Fruit fly (Drosophila melanogaster) whole organism, prepupa: ENCODE data around the gene Orp8.

ENCODE experiments used
- Blimp-1 ChIP-seq: fragments of 200-800 bp; sonication (Bioruptor generic); optimal IDR thresholded peaks from 3 replicates; lab custom pipeline; 2017; ENCODE audit warnings: missing biosample characterization, missing genetic modification characterization, mild to moderate bottlenecking, moderate library complexity, missing genetic modification reagents
- CG10631 ChIP-seq: fragments of 200-800 bp; sonication (Bioruptor generic); optimal IDR thresholded peaks from 2 replicates; lab custom pipeline; 2016; ENCODE audit warnings: missing biosample characterization, missing genetic modification characterization
- CG10669 ChIP-seq: fragments of 200-800 bp; sonication (Bioruptor generic); optimal IDR thresholded peaks from 3 replicates; lab custom pipeline; 2018; ENCODE audit warnings: missing biosample characterization, mild to moderate bottlenecking, missing genetic modification characterization, moderate library complexity
- CG11294 ChIP-seq: fragments of 200-800 bp; sonication (Bioruptor generic); IDR thresholded peaks from 2 replicates; pipeline ENCODE4 v1.3.6; 2022; ENCODE audit warnings: missing biosample characterization, missing genetic modification characterization
- CG16779 ChIP-seq: fragments of 200-800 bp; sonication (Bioruptor generic); optimal IDR thresholded peaks from 3 replicates; lab custom pipeline; 2017; ENCODE audit warnings: missing biosample characterization, mild to moderate bottlenecking, missing genetic modification characterization
- CG3032 ChIP-seq: fragments of 200-800 bp; optimal IDR thresholded peaks from 2 replicates; lab custom pipeline; 2019; ENCODE audit warnings: missing biosample characterization, mild to moderate bottlenecking, missing genetic modification characterization, moderate library complexity
- CG34406 ChIP-seq: fragments of 200-800 bp; sonication (Bioruptor generic); optimal IDR thresholded peaks from 3 replicates; lab custom pipeline; 2016; ENCODE audit warnings: missing biosample characterization, missing genetic modification characterization
- CG3919 ChIP-seq: fragments of 200-800 bp; sonication (Bioruptor generic); optimal IDR thresholded peaks from 3 replicates; lab custom pipeline; 2016; ENCODE audit warnings: missing biosample characterization, missing genetic modification characterization
- CG6276 ChIP-seq: fragments of 200-800 bp; sonication (Bioruptor generic); optimal IDR thresholded peaks from 2 replicates; lab custom pipeline; 2017; ENCODE audit warnings: missing biosample characterization, mild to moderate bottlenecking, missing genetic modification characterization
- CG6808 ChIP-seq: fragments of 200-800 bp; sonication (Bioruptor generic); optimal IDR thresholded peaks from 3 replicates; lab custom pipeline; 2017; ENCODE audit warnings: missing biosample characterization, missing genetic modification characterization, mild to moderate bottlenecking, moderate library complexity, missing genetic modification reagents
- CG6854 ChIP-seq: fragments of 200-800 bp; sonication (Bioruptor generic); optimal IDR thresholded peaks from 2 replicates; lab custom pipeline; 2017; ENCODE audit warnings: missing biosample characterization, mild to moderate bottlenecking, missing genetic modification characterization
- CG7368 ChIP-seq: fragments of 200-800 bp; sonication (Bioruptor generic); optimal IDR thresholded peaks from 3 replicates; lab custom pipeline; 2016; ENCODE audit warnings: missing biosample characterization, missing genetic modification characterization
- CG8319 ChIP-seq: fragments of 200-800 bp; sonication (Bioruptor generic); optimal IDR thresholded peaks from 3 replicates; lab custom pipeline; 2016; ENCODE audit warnings: missing biosample characterization, missing genetic modification characterization
- CG9139 ChIP-seq: fragments of 200-800 bp; sonication (Bioruptor generic); optimal IDR thresholded peaks from 3 replicates; lab custom pipeline; 2017; ENCODE audit warnings: missing biosample characterization, mild to moderate bottlenecking, missing genetic modification characterization
- Eip75B ChIP-seq: fragments of 200-800 bp; sonication (Bioruptor generic); optimal IDR thresholded peaks from 3 replicates; lab custom pipeline; 2016; ENCODE audit warnings: missing biosample characterization, missing genetic modification characterization
- Eip78C ChIP-seq: fragments of 200-800 bp; sonication (Bioruptor generic); peaks from one replicate; lab custom pipeline; 2016; ENCODE audit warnings: missing biosample characterization, missing genetic modification characterization
- Ets21C ChIP-seq: fragments of 200-800 bp; sonication (Bioruptor generic); optimal IDR thresholded peaks from 3 replicates; lab custom pipeline; 2016; ENCODE audit warnings: missing biosample characterization, missing genetic modification characterization
- Ets96B ChIP-seq: fragments of 200-800 bp; optimal IDR thresholded peaks from 2 replicates; lab custom pipeline; 2019; ENCODE audit warnings: missing biosample characterization, mild to moderate bottlenecking, missing genetic modification characterization, moderate library complexity
- Gug ChIP-seq: fragments of 200-800 bp; sonication (Bioruptor generic); IDR thresholded peaks from 2 replicates; pipeline ENCODE4 v1.3.6; 2022; ENCODE audit warnings: missing biosample characterization, missing genetic modification characterization
- Hr38 ChIP-seq: sonication (Bioruptor generic); optimal IDR thresholded peaks from 2 replicates; lab custom pipeline; 2016; ENCODE audit warnings: missing biosample characterization, missing genetic modification characterization
- Hr4 ChIP-seq: fragments of 200-800 bp; sonication (Bioruptor generic); optimal IDR thresholded peaks from 3 replicates; lab custom pipeline; 2016; ENCODE audit warnings: missing biosample characterization, missing genetic modification characterization
- Met ChIP-seq: fragments of 200-800 bp; sonication (Bioruptor generic); optimal IDR thresholded peaks from 3 replicates; lab custom pipeline; 2016; ENCODE audit warnings: missing biosample characterization, missing genetic modification characterization
- OdsH ChIP-seq: fragments of 200-800 bp; sonication (Bioruptor generic); optimal IDR thresholded peaks from 3 replicates; lab custom pipeline; 2016; ENCODE audit warnings: missing biosample characterization, missing genetic modification characterization
- Smox ChIP-seq: fragments of 200-800 bp; sonication (Bioruptor generic); optimal IDR thresholded peaks from 3 replicates; lab custom pipeline; 2016; ENCODE audit warnings: missing biosample characterization, missing genetic modification characterization
- Sox15 ChIP-seq: fragments of 200-800 bp; sonication (Bioruptor generic); optimal IDR thresholded peaks from 3 replicates; lab custom pipeline; 2016; ENCODE audit warnings: missing biosample characterization, missing genetic modification characterization
- acj6 ChIP-seq: fragments of 200-800 bp; sonication (Bioruptor generic); optimal IDR thresholded peaks from 3 replicates; lab custom pipeline; 2016; ENCODE audit warnings: missing biosample characterization, missing genetic modification characterization
- eg ChIP-seq: fragments of 200-800 bp; sonication (Bioruptor generic); IDR thresholded peaks from 3 replicates; pipeline ENCODE4 v1.3.6; 2022; ENCODE audit warnings: missing biosample characterization, missing genetic modification characterization
- esn ChIP-seq: fragments of 200-800 bp; sonication (Bioruptor generic); optimal IDR thresholded peaks from 2 replicates; lab custom pipeline; 2016; ENCODE audit warnings: missing biosample characterization, mild to moderate bottlenecking, missing genetic modification characterization, moderate library complexity
- fd59A ChIP-seq: fragments of 200-800 bp; sonication (Bioruptor generic); optimal IDR thresholded peaks from 2 replicates; lab custom pipeline; 2017; ENCODE audit warnings: missing biosample characterization, mild to moderate bottlenecking, missing genetic modification characterization, missing genetic modification reagents
- lz ChIP-seq: fragments of 200-800 bp; sonication (Bioruptor generic); optimal IDR thresholded peaks from 3 replicates; lab custom pipeline; 2016; ENCODE audit warnings: missing biosample characterization, missing genetic modification characterization
- pdm3 ChIP-seq: fragments of 200-800 bp; sonication (Bioruptor generic); optimal IDR thresholded peaks from 3 replicates; lab custom pipeline; 2016; ENCODE audit warnings: missing biosample characterization, missing genetic modification characterization
- spab ChIP-seq: fragments of 200-800 bp; sonication (Bioruptor generic); optimal IDR thresholded peaks from 2 replicates; lab custom pipeline; 2017; ENCODE audit warnings: missing biosample characterization, mild to moderate bottlenecking, missing genetic modification characterization, missing genetic modification reagents
- ss ChIP-seq, 2 experiments: fragments of 200-800 bp; sonication (Bioruptor generic); optimal IDR thresholded peaks; 2 replicates in 1 of 2; 3 replicates in 1 of 2; lab custom pipeline; 2017 to 2018; ENCODE audit warnings: mild to moderate bottlenecking in 2 of 2, missing biosample characterization in 2 of 2, missing genetic modification characterization in 2 of 2, moderate library complexity in 1 of 2
- svp ChIP-seq: fragments of 200-800 bp; sonication (Bioruptor generic); peaks from one replicate; lab custom pipeline; 2016; ENCODE audit warnings: missing biosample characterization, missing genetic modification characterization
- topi ChIP-seq: fragments of 200-800 bp; sonication (Bioruptor generic); optimal IDR thresholded peaks from 3 replicates; lab custom pipeline; 2016; ENCODE audit warnings: missing biosample characterization, missing genetic modification characterization

Gene Orp8

DNA sequence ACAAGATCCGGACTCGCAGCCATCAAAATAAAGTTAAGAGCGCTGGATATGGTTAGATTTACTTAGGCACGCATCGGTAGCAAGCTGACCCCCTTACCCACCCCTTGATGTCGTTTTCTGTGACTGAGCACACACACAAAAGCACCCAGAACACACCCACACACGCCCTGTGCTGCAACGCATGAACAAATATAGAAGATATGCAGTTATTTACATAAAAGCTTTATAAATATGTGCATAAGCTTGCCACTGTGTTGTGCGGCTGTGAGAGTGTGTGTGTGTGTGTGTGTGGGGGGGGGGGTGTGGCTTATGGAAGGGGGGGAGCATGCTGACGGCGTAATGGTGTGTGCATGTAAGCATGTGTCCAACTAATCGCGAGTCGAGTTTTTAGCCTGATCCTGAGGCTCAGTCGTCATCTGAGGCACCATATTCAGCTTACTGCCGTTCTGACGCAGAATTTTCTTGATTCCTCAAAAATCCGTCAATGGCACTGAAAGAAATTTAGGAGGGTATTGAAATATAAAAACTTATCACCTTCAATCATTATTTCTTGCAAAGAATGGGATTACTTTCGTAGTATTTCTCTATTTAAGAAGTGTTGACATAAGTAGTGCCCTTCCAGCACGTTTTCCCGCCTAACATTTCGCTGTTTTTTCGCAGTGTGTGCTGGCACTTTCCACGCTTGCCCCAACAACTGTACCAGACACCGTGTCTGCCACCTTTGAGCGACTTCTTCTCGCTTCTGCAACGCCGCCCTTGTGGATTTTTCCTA, 23.3 kb upstream of the Orp8 start (continued):
- TF ChIP-seq Met (peak; percentile 59), CG6276 (GFP tag; lab: Kevin White, UChicago) (peak; percentile 48), CG8319 (GFP tag; lab: Kevin White, UChicago) (no peak), lz (peak; percentile 52), spab (GFP tag; lab: Kevin White, UChicago) (peak; percentile 54), CG10669 (GFP tag; lab: Kevin White, UChicago) (peak; percentile 65), Gug (peak; percentile 65), acj6 (peak; percentile 68), CG9139 (GFP tag; lab: Kevin White, UChicago) (no peak), Eip75B (GFP tag; lab: Kevin White, UChicago) (peak; percentile 50), CG3032 (tag; lab: Kevin White, UChicago) (peak; percentile 49), CG11294 (peak; percentile 54), ss (GFP tag; optimal IDR thresholded peaks at IDR 0.05; lab: Kevin White, UChicago) (peak; percentile 17 to 41), fd59A (GFP tag; lab: Kevin White, UChicago) (peak; percentile 54), Eip78C (GFP tag; lab: Kevin White, UChicago) (peak; percentile 85), CG34406 (peak; percentile 57)

DNA sequence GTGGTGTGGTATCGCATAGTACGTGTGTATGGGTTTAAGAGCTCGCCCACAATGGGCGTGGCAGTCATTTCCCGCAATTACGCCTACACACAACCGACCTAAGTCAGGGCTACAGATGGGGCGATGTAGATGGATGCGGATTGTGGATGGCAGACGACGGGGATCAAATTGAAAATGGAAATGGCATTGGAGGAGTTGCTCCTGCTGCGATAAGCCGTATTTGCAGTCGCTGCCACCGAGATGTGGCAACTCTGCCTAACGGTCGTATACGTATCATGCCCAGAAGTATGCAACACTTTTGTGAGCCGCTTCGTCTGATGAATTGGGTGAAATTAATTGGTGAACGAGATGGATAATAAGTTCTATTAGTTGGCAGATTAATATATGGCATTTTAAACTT, 22.4 kb upstream of the Orp8 start:
- TF ChIP-seq CG7368 (GFP tag; lab: Kevin White, UChicago) (no peak), Eip78C (GFP tag; lab: Kevin White, UChicago) (peak; percentile 56), eg (0 out of 3 replicates have a peak, but pooled peaks have one; percentile 17), OdsH (GFP tag; lab: Kevin White, UChicago) (no peak), CG9139 (GFP tag; lab: Kevin White, UChicago) (peak; percentile 5)

DNA sequence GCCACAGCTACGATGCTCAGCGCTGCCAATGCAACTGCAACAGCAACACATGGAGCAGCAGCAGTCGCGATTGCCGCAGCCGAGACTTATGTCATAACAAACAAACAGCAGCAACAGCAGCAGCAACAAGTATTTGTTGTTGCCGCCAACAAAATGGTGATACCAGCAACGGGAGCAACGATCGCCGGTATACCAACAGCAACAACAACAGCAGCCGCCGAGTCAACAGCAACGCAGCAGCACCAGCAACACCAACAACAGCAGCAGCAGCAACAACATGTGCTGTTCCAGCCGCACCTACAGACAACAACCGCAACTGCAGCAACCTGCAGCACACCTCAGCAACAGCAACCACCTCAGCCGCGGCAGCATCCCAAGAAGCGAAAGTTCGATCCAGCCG, 21.1 kb upstream of the Orp8 start:
- TF ChIP-seq CG11294, result no peak
- TF ChIP-seq CG6854, result no peak
- peak; percentile 41 for TF ChIP-seq CG3919 (GFP tag; lab: Kevin White, UChicago)
- TF ChIP-seq acj6, result no peak
- TF ChIP-seq svp (GFP tag; lab: Kevin White, UChicago), result no peak

DNA sequence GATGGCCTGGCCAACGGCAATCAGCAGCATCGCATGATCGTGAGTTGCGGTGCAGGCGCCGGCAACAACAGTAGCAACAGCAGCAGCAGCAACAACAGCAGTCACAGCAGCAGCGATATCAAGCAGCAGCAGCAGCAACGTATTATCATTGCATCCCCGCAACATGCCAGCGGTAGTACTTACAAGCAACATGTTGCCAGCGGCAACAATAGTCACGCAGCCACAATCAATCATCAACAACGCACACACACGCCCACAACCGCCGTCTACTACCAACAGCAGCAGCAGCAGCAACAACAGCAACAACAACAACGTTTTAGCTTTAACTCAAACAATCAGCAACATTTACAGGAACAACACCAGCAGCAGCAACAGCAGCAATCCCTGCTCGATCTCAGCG, 20.6 kb upstream of the Orp8 start:
- peak; percentile 7 for TF ChIP-seq CG3919 (GFP tag; lab: Kevin White, UChicago)
- no peak for TF ChIP-seq CG6808
- TF ChIP-seq Eip78C (GFP tag; lab: Kevin White, UChicago), result no peak
- TF ChIP-seq eg, result no peak
- TF ChIP-seq, all 60 proteins: peak for 1

- TF ChIP-seq CG10669 (GFP tag; lab: Kevin White, UChicago) (no peak), CG6808 (no peak), Hr4 (GFP tag; lab: Kevin White, UChicago) (no peak), Blimp-1 (no peak), Ets96B (no peak)
- TF ChIP-seq, all 60 proteins: peak for 0
These were observed 18.0 kb upstream of the Orp8 start for dm6 chr3R:20291106-20291505.

DNA sequence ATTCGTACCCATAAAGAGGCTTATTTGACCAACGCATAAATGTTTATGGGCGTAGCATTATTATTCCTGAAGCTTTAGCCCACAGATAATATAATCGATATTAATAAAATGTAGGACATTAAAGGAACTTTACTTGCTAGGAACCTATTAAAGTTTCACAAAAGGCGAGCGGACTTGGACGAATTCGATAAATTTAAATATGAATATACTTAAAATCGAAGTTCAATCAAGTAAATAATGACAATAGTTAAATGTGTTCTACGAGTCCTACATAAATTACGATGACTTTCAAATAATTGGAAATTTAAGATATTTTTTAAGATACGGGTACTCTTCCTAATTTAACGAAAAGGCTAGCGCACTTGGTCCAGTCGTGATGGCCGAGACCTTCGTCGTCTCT, 17.6 kb upstream of the Orp8 start:
- TF ChIP-seq CG10631 (GFP tag; lab: Kevin White, UChicago) (peak; percentile 25), CG6854 (no peak), Eip78C (GFP tag; lab: Kevin White, UChicago) (peak; percentile 86), CG6808 (peak; percentile 0), OdsH (GFP tag; lab: Kevin White, UChicago) (peak; percentile 12), pdm3 (peak; percentile 30), CG10669 (GFP tag; lab: Kevin White, UChicago) (peak; percentile 36), CG3919 (GFP tag; lab: Kevin White, UChicago) (peak; percentile 6), Ets21C (no peak), Eip75B (GFP tag; lab: Kevin White, UChicago) (peak; percentile 6), CG3032 (tag; lab: Kevin White, UChicago) (peak; percentile 21), Met (peak; percentile 7), Blimp-1 (no peak), CG34406 (no peak), esn (GFP tag; lab: Kevin White, UChicago) (peak; percentile 28), topi (GFP tag; lab: Kevin White, UChicago) (peak; percentile 34), Gug (no peak), CG8319 (GFP tag; lab: Kevin White, UChicago) (no peak), spab (GFP tag; lab: Kevin White, UChicago) (peak; percentile 7), CG16779 (tag; lab: Kevin White, UChicago) (no peak), Sox15 (GFP tag; lab: Kevin White, UChicago) (no peak), Smox (GFP tag; lab: Kevin White, UChicago) (peak; percentile 3), svp (GFP tag; lab: Kevin White, UChicago) (peak; percentile 76), Ets96B (peak; percentile 1), Hr38 (GFP tag; lab: Kevin White, UChicago) (no peak), acj6 (peak; percentile 5)
